Fruit fly (Drosophila melanogaster): ENCODE data around the gene CG14573.

Gene CG14573

DNA sequence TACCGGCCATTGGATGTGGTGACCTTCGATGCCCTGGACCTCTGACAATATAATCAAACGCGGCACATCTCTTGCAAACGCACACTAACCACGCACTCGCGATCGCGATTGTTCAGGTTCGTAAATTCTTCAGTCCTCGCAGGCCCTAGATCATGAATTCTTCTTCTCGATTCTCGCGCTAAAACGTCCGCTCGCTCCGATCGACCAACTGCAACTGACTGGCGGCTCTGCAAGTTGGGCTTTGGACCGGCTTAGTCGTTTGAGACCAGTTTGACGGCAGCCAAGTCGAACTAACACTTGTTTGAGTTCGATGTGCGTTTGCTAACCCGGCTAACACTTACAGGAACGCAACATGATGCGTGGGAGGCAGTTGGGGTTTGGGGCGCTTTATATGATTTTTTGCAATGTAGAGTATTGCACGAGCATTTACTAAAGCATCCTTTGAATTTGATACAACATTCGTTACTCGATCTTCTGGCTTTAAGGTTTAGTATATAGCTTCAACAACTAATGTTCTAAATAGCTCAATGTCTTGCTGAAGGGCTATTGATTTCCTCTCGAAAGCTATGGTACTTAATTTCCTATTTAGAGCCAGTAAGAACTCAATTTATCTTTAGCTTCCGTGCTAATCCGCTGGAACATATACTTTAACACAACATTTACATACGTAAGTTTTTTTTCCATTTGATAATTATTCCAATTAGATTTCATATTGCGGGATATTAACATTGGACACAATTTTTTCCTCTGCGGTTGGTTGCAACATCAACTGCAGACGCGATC is 27.6 kb upstream of the CG14573 start, which contains the start of gene CG32447:
Gene CG32447, minus strand, starts transcription at position 222 of the 783 bp plus-strand sequence.
- TF ChIP-seq Ets98B (GFP tag; IDR thresholded peaks at IDR 0.05) = peak; percentile 6; the same call in 1 of the 2 replicates
- peak; percentile 32 for TF ChIP-seq CG8301 (tag; optimal IDR thresholded peaks at IDR 0.05)
- TF ChIP-seq Pif1B (GFP tag; optimal IDR thresholded peaks at IDR 0.05) = no peak
- TF ChIP-seq CG12605 (GFP tag; IDR thresholded peaks at IDR 0.05) = no peak
- TF ChIP-seq Pif1A (GFP tag; optimal IDR thresholded peaks at IDR 0.05) = no peak
- TF ChIP-seq CG14655 (GFP tag; optimal IDR thresholded peaks at IDR 0.05) = peak; percentile 45

DNA sequence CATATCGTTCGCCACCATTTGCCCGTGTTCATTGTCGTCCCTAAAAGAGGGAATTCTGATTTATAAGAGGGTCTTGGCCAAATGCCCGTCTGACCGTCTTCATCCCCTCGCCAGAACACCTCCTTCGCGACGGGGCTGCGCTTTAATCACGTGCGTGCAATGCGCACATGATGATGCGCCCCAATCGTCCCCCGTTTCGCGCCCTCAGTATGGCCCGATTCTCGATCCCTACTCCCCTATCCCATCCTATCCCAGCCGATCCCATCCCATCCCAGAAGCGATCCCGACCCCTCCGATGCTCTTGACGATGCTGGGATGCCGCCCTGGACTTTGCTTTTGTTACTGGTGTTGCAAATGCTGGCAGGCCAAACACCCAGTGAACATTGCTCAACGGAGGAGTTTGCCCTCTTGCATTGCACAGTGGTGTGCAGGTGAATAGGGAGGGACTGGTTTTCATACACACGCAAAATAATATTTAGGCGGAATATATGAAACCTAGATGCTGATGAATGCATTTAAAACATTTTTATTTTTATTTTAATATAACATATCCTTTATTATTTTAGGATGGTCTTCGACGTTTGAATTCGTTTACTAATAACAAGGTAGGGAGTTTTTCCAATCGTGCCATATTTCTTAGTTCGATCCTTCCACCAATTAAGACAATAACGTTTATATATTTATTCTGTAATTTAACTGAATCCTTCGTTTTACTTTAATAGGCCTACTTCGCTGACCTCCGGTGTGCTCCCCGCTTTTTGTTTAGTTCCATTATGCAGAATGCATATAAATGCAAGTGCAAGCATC is 23.9 kb upstream of the CG14573 start:
- TF ChIP-seq CG8301 (tag; optimal IDR thresholded peaks at IDR 0.05) (peak; percentile 80), Ets98B (GFP tag; IDR thresholded peaks at IDR 0.05) (no peak), CG12605 (GFP tag; IDR thresholded peaks at IDR 0.05) (no peak), CG32121 (GFP tag; IDR thresholded peaks at IDR 0.05) (no peak), Pif1B (GFP tag; optimal IDR thresholded peaks at IDR 0.05) (peak; percentile 72), CG8159 (tag; optimal IDR thresholded peaks at IDR 0.05) (peak; percentile 92), CG14655 (GFP tag; optimal IDR thresholded peaks at IDR 0.05) (peak; percentile 91), D1 (tag; optimal IDR thresholded peaks at IDR 0.05) (peak; percentile 89), CG10348 (GFP tag; IDR thresholded peaks at IDR 0.05) (no peak), CG13204 (GFP tag; optimal IDR thresholded peaks at IDR 0.05) (peak; percentile 64), Snoo (tag; optimal IDR thresholded peaks at IDR 0.05) (peak; percentile 69), EcR (GFP tag; optimal IDR thresholded peaks at IDR 0.05) (peak; percentile 74), gl (tag; optimal IDR thresholded peaks at IDR 0.05) (peak; percentile 57), CG17806 (tag; optimal IDR thresholded peaks at IDR 0.05) (peak; percentile 82), CG9948 (tag; optimal IDR thresholded peaks at IDR 0.05) (peak; percentile 89), CG34367 (tag; optimal IDR thresholded peaks at IDR 0.05) (peak; percentile 77), rn (GFP tag; IDR thresholded peaks at IDR 0.05) (no peak), Pif1A (GFP tag; optimal IDR thresholded peaks at IDR 0.05) (peak; percentile 28), CG4496 (GFP tag; IDR thresholded peaks at IDR 0.05) (peak; percentile 12; the same call in 1 of the 3 replicates), fd96Ca (GFP tag; IDR thresholded peaks at IDR 0.05) (peak; percentile 55; the same call in 1 of the 3 replicates), CG15710 (tag; optimal IDR thresholded peaks at IDR 0.05) (peak; percentile 87)

DNA sequence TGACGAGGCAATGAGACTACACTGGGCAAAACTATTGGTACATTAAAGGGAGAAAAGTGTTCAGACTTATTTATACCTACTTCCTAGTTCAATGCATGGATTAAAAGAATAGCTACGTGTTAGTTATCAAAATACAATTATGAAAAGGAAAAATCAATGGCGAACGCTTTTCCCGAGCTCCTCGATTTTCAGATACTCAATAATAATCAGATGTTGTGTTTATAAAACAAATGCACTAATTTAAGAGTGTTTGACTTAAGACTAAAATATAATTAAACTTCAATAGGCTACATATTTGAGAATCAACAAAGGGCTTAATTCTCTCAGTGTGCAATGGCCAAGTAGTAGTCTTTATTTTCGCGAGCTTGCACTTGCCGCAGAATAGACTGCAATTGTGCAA is 17.9 kb upstream of the CG14573 start:
- TF ChIP-seq CG17806 (tag; optimal IDR thresholded peaks at IDR 0.05) (peak; percentile 46), CG15710 (tag; optimal IDR thresholded peaks at IDR 0.05) (peak; percentile 36), CG14655 (GFP tag; optimal IDR thresholded peaks at IDR 0.05) (peak; percentile 70), gl (tag; optimal IDR thresholded peaks at IDR 0.05) (no peak), CG32121 (GFP tag; IDR thresholded peaks at IDR 0.05) (no peak), CG4496 (GFP tag; IDR thresholded peaks at IDR 0.05) (no peak), CG8159 (tag; optimal IDR thresholded peaks at IDR 0.05) (peak; percentile 43), Pif1B (GFP tag; optimal IDR thresholded peaks at IDR 0.05) (no peak), CG13204 (GFP tag; optimal IDR thresholded peaks at IDR 0.05) (no peak), Pif1A (GFP tag; optimal IDR thresholded peaks at IDR 0.05) (peak; percentile 35), CG12605 (GFP tag; IDR thresholded peaks at IDR 0.05) (no peak), fd96Ca (GFP tag; IDR thresholded peaks at IDR 0.05) (no peak), CG9948 (tag; optimal IDR thresholded peaks at IDR 0.05) (peak; percentile 45), Ets98B (GFP tag; IDR thresholded peaks at IDR 0.05) (no peak), EcR (GFP tag; optimal IDR thresholded peaks at IDR 0.05) (no peak), rn (GFP tag; IDR thresholded peaks at IDR 0.05) (no peak), CG10348 (GFP tag; IDR thresholded peaks at IDR 0.05) (no peak), Snoo (tag; optimal IDR thresholded peaks at IDR 0.05) (no peak), CG8301 (tag; optimal IDR thresholded peaks at IDR 0.05) (peak; percentile 56), CG34367 (tag; optimal IDR thresholded peaks at IDR 0.05) (peak; percentile 16), D1 (tag; optimal IDR thresholded peaks at IDR 0.05) (no peak)

DNA sequence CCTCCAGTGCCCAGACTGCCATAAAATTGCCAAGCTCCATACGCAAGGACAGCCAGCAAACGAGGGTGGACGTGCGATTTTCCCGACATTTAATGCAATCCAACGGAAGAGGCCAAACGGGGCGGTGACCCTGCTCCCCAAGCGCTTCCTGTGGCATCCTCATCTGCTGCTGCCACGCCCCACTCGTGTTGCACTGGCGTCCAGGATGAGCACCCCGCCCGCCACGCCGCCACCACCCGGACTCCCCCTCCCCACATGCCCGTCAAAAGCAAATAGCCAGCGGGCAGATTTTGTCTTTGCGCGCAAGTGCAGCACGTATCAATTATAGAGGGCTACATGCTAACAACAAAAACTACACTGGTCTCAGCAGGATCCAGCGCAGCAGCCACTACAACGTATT is 15.7 kb upstream of the CG14573 start:
- no peak for TF ChIP-seq CG8301 (tag; optimal IDR thresholded peaks at IDR 0.05)
- no peak for TF ChIP-seq CG13204 (GFP tag; optimal IDR thresholded peaks at IDR 0.05)
- TF ChIP-seq CG14655 (GFP tag; optimal IDR thresholded peaks at IDR 0.05) = no peak
- TF ChIP-seq CG10348 (GFP tag; IDR thresholded peaks at IDR 0.05) = no peak
- no peak for TF ChIP-seq rn (GFP tag; IDR thresholded peaks at IDR 0.05)
- no peak for TF ChIP-seq CG32121 (GFP tag; IDR thresholded peaks at IDR 0.05)
- no peak for TF ChIP-seq CG34367 (tag; optimal IDR thresholded peaks at IDR 0.05)
- TF ChIP-seq Pif1A (GFP tag; optimal IDR thresholded peaks at IDR 0.05) = no peak
- TF ChIP-seq D1 (tag; optimal IDR thresholded peaks at IDR 0.05) = no peak
- no peak for TF ChIP-seq CG17806 (tag; optimal IDR thresholded peaks at IDR 0.05)
- no peak for TF ChIP-seq Snoo (tag; optimal IDR thresholded peaks at IDR 0.05)
- no peak for TF ChIP-seq CG9948 (tag; optimal IDR thresholded peaks at IDR 0.05)
- TF ChIP-seq gl (tag; optimal IDR thresholded peaks at IDR 0.05) = no peak
- no peak for TF ChIP-seq CG12605 (GFP tag; IDR thresholded peaks at IDR 0.05)
- TF ChIP-seq Ets98B (GFP tag; IDR thresholded peaks at IDR 0.05) = no peak
- TF ChIP-seq EcR (GFP tag; optimal IDR thresholded peaks at IDR 0.05) = no peak
- no peak for TF ChIP-seq CG15710 (tag; optimal IDR thresholded peaks at IDR 0.05)
- TF ChIP-seq CG4496 (GFP tag; IDR thresholded peaks at IDR 0.05) = no peak
- no peak for TF ChIP-seq CG8159 (tag; optimal IDR thresholded peaks at IDR 0.05)

DNA sequence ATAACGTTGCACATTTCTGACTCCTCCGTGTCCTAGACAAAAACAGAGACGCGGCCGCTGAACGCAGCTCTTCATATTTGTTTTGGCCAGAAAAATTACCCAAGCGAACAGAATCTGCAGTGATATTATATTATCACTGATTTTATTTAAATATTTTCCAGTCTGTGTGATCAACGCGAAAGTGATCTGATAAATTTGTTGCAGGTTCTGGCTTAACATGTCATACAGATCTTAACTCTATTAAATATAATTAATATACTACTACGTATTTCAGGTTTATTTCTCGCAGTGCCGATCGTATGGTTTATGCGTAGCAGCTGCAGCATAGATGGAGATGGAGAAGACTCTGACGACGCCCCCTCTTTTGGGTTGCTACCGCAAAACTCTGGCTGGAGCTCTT is 13.0 kb upstream of the CG14573 start:
- TF ChIP-seq gl (tag; optimal IDR thresholded peaks at IDR 0.05) (peak; percentile 36), Pif1B (GFP tag; optimal IDR thresholded peaks at IDR 0.05) (peak; percentile 65), D1 (tag; optimal IDR thresholded peaks at IDR 0.05) (peak; percentile 12), CG34367 (tag; optimal IDR thresholded peaks at IDR 0.05) (peak; percentile 74), CG32121 (GFP tag; IDR thresholded peaks at IDR 0.05) (no peak), Pif1A (GFP tag; optimal IDR thresholded peaks at IDR 0.05) (peak; percentile 60), CG4496 (GFP tag; IDR thresholded peaks at IDR 0.05) (no peak), Snoo (tag; optimal IDR thresholded peaks at IDR 0.05) (no peak), CG10348 (GFP tag; IDR thresholded peaks at IDR 0.05) (no peak), CG17806 (tag; optimal IDR thresholded peaks at IDR 0.05) (peak; percentile 79), CG12605 (GFP tag; IDR thresholded peaks at IDR 0.05) (no peak), rn (GFP tag; IDR thresholded peaks at IDR 0.05) (no peak), CG8159 (tag; optimal IDR thresholded peaks at IDR 0.05) (peak; percentile 79), EcR (GFP tag; optimal IDR thresholded peaks at IDR 0.05) (no peak), Ets98B (GFP tag; IDR thresholded peaks at IDR 0.05) (no peak), CG14655 (GFP tag; optimal IDR thresholded peaks at IDR 0.05) (peak; percentile 72), CG8301 (tag; optimal IDR thresholded peaks at IDR 0.05) (peak; percentile 27), CG15710 (tag; optimal IDR thresholded peaks at IDR 0.05) (peak; percentile 63), fd96Ca (GFP tag; IDR thresholded peaks at IDR 0.05) (no peak), CG13204 (GFP tag; optimal IDR thresholded peaks at IDR 0.05) (no peak), CG9948 (tag; optimal IDR thresholded peaks at IDR 0.05) (peak; percentile 73)

Data from whole organism, pupa.